Fruit fly (Drosophila melanogaster): ENCODE results near the gene Targ3.

Targ3 gene

dm6 chr3L:21229764-21230163 is 33.1 kb downstream of the Targ3 start:
- TF ChIP-seq CG17801 (GFP tag; optimal IDR thresholded peaks at IDR 0.05; ENCODE audit: partially characterized antibody) = no peak

dm6 chr3L:21230762-21231161 is 34.1 kb downstream of the Targ3 start:
- no peak for TF ChIP-seq CG17801 (GFP tag; optimal IDR thresholded peaks at IDR 0.05; ENCODE audit: partially characterized antibody)

DNA sequence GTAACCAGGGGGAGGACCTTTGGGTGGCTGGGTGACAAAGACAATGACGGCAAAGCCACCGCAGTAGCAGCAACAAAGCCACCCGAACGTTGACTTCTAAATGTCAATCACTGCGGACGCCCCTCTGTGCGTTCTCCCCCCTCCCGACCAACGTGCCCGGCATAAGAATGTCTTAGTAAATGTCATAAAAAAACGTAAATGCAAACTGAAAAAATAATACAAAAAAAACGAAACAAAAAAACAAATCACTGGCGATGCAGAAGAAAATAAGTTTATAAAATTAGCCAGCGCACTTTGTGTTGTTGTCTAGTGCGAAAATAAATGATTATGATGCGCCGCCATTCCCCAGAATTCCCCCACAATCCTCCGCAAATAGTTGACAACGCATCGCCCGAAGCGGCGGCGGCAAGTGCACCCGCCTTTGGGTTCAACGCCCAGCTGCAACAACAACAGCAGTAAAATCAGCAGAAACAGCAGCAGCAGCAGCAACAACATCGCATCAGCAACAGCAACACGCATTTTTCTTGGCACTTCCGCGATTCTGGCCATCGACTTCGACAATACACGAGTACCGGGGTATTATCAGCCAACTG is 40.4 kb downstream of the Targ3 start:
- no peak for TF ChIP-seq CG17801 (GFP tag; optimal IDR thresholded peaks at IDR 0.05; ENCODE audit: partially characterized antibody)

dm6 chr3L:21238377-21238776 is 41.7 kb downstream of the Targ3 start:
- no peak for TF ChIP-seq CG17801 (GFP tag; optimal IDR thresholded peaks at IDR 0.05; ENCODE audit: partially characterized antibody)

DNA sequence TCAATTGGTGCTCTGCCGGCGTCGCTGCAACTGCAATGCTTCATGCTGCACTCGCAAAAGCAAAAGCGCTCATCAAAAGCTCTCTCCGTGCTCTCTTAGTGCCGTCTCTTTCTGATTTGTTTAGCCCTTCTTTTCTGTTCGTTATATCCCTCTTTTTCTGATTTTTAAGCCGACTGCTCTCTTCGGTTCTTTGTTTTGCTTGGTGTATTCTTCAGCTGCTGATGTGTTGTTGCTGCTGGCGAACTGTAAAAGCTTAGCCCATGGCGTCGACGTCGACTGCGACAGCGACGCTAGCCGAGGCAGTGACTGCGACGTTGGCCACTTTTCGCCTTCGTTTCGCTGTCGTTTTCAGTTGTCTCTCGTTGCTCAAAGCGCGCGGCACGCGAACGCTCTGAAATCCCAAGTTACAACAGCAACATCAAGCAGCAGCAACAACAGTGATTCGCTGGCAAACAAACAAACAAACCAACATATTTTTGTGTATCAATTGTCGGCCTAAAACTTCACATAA is 43.4 kb downstream of the Targ3 start:
- TF ChIP-seq CG17801 (GFP tag; optimal IDR thresholded peaks at IDR 0.05; ENCODE audit: partially characterized antibody) = peak; percentile 46

dm6 chr3L:21241447-21241983 is 44.9 kb downstream of the Targ3 start:
- no peak for TF ChIP-seq CG17801 (GFP tag; optimal IDR thresholded peaks at IDR 0.05; ENCODE audit: partially characterized antibody)

- no peak for TF ChIP-seq CG17801 (GFP tag; optimal IDR thresholded peaks at IDR 0.05; ENCODE audit: partially characterized antibody)
Measured at dm6 chr3L:21242958-21243357, 46.3 kb downstream of the Targ3 start.

DNA sequence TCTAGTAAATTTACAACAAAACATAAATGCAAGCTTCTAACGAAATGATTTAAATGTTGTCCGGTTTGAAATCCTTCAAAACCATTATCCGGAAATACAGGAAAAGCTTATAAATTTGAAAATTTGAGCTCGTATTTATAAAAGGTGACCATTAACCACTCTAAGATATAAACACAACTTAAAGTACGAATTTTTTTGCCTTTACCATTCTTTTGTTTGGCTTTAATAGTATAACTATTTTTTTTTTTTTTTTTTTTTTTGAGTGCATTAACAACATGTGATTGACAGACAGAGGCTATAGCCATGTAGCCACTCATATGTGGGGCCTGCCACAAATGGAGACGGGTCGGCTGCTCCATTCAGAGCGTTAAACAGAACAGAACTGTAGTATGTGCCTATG is 46.8 kb downstream of the Targ3 start:
- no peak for TF ChIP-seq CG17801 (GFP tag; optimal IDR thresholded peaks at IDR 0.05; ENCODE audit: partially characterized antibody)

Data from ovary, adult (tissue).